Fruit fly (Drosophila melanogaster): ENCODE results near the gene CG31380.

dm6 chr3R:25763005-25763404, 26.2 kb downstream of the CG31380 start, which contains the start of gene LpR1:
- no peak for TF ChIP-seq CTCF (optimal IDR thresholded peaks at IDR 0.05)
- TF ChIP-seq CG8478 (optimal IDR thresholded peaks at IDR 0.05) = no peak

All from S2 (cell line).